Fruit fly (Drosophila melanogaster): ENCODE data around the gene Tig.

dm6 chr2L:6385409-6385808, 37.7 kb downstream of the Tig start, which contains the start of gene Nepl6:
- no peak for TF ChIP-seq Hr4 (GFP tag; optimal IDR thresholded peaks at IDR 0.05)
- no peak for TF ChIP-seq spab (GFP tag; optimal IDR thresholded peaks at IDR 0.05)

All from whole organism, prepupa.